Fruit fly (Drosophila melanogaster) whole organism, prepupa: ENCODE data around the gene CG6712.

ENCODE experiments used
- CG10669 ChIP-seq: fragments of 200-800 bp; sonication (Bioruptor generic); optimal IDR thresholded peaks from 3 replicates; lab custom pipeline; 2018; ENCODE audit warnings: missing biosample characterization, mild to moderate bottlenecking, missing genetic modification characterization, moderate library complexity
- CG11902 ChIP-seq: fragments of 200-800 bp; sonication (Bioruptor generic); optimal IDR thresholded peaks from 3 replicates; lab custom pipeline; 2016; ENCODE audit warnings: missing biosample characterization, missing genetic modification characterization
- CG6792 ChIP-seq: fragments of 200-800 bp; sonication (Bioruptor generic); optimal IDR thresholded peaks from 3 replicates; lab custom pipeline; 2016; ENCODE audit warnings: missing biosample characterization, missing genetic modification characterization
- CG6854 ChIP-seq: fragments of 200-800 bp; sonication (Bioruptor generic); optimal IDR thresholded peaks from 2 replicates; lab custom pipeline; 2017; ENCODE audit warnings: missing biosample characterization, mild to moderate bottlenecking, missing genetic modification characterization
- Hr4 ChIP-seq: fragments of 200-800 bp; sonication (Bioruptor generic); optimal IDR thresholded peaks from 3 replicates; lab custom pipeline; 2016; ENCODE audit warnings: missing biosample characterization, missing genetic modification characterization
- net ChIP-seq: fragments of 200-800 bp; sonication (Bioruptor generic); optimal IDR thresholded peaks from 3 replicates; lab custom pipeline; 2016; ENCODE audit warnings: missing biosample characterization, missing genetic modification characterization
- pdm3 ChIP-seq: fragments of 200-800 bp; sonication (Bioruptor generic); optimal IDR thresholded peaks from 3 replicates; lab custom pipeline; 2016; ENCODE audit warnings: missing biosample characterization, missing genetic modification characterization

DNA sequence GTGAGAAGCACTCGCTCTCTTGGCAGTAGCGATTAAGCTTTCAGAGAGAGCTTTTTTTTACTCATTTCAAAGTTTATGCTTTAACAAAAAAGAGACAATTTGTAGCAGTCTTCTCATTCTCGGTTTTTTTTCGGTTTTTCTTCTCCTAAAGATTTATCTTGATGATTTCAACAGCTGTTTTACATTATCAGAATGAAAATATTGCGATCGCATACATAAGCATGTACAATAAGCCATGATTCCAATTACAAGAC lies 37.7 kb upstream of the CG6712 start:
- TF ChIP-seq CG11902 (GFP tag; lab: Kevin White, UChicago) (no peak), CG10669 (GFP tag; lab: Kevin White, UChicago) (no peak), net (GFP tag; lab: Kevin White, UChicago) (no peak), CG6792 (GFP tag; lab: Kevin White, UChicago) (no peak), pdm3 (GFP tag; lab: Kevin White, UChicago) (no peak), Hr4 (GFP tag; lab: Kevin White, UChicago) (no peak), CG6854 (GFP tag; lab: Kevin White, UChicago) (no peak)
